Worm (Caenorhabditis elegans): ENCODE data around the gene cor-1.

ce11 chrIII:10231641-10232040 is 17.3 kb upstream of the cor-1 start:
- TF ChIP-seq snpc-4 (tag; optimal IDR thresholded peaks at IDR 0.05) (no peak), ztf-11 (tag; optimal IDR thresholded peaks at IDR 0.05) (no peak), bed-3 (GFP tag; optimal IDR thresholded peaks at IDR 0.05) (no peak), nhr-12 (tag; optimal IDR thresholded peaks at IDR 0.05) (no peak), nhr-28 (tag; optimal IDR thresholded peaks at IDR 0.05) (no peak), ces-1 (GFP tag; optimal IDR thresholded peaks at IDR 0.05) (no peak)

Measured in whole organism, mixed stage, embryonic.